Worm (Caenorhabditis elegans) whole organism, L3 larva: Measurements from ENCODE around the gene cest-35.2.

ENCODE experiments used
- ceh-16 ChIP-seq: sonication (generic microtip); optimal IDR thresholded peaks from 2 replicates; lab custom pipeline; 2017; ENCODE audit warnings: missing biosample characterization, missing genetic modification characterization
- ceh-28 ChIP-seq: fragments of 150-350 bp; optimal IDR thresholded peaks from 2 replicates; lab custom pipeline; 2014; ENCODE audit warnings: missing biosample characterization, missing genetic modification reagents, missing genetic modification characterization
- ceh-82 ChIP-seq: fragments of 150-350 bp; optimal IDR thresholded peaks from 2 replicates; lab custom pipeline; 2014; ENCODE audit warnings: missing biosample characterization, missing genetic modification characterization
- ceh-9 ChIP-seq: sonication (generic microtip); optimal IDR thresholded peaks from 2 replicates; lab custom pipeline; 2018; ENCODE audit warnings: missing biosample characterization, missing genetic modification characterization
- egl-27 ChIP-seq: sonication (generic microtip); optimal IDR thresholded peaks from 4 replicates; lab custom pipeline; 2017; ENCODE audit warnings: missing biosample characterization, missing genetic modification reagents, missing genetic modification characterization
- egl-5 ChIP-seq: fragments of 150-350 bp; optimal IDR thresholded peaks from 2 replicates; lab custom pipeline; 2017; ENCODE audit warnings: missing biosample characterization, missing genetic modification reagents, missing genetic modification characterization, inconsistent platforms
- elt-1 ChIP-seq: fragments of 150-350 bp; optimal IDR thresholded peaks from 2 replicates; lab custom pipeline; 2014; ENCODE audit warnings: missing biosample characterization, missing genetic modification characterization
- elt-2 ChIP-seq: sonication (generic microtip); optimal IDR thresholded peaks from 2 replicates; lab custom pipeline; 2016; ENCODE audit warnings: missing genetic modification reagents, mild to moderate bottlenecking, missing genetic modification characterization, missing compliant biosample characterization
- elt-3 ChIP-seq, 3 experiments: fragments of 150-350 bp in 1 of 3; sonication (generic microtip) in 2 of 3; optimal IDR thresholded peaks; 2 replicates in 2 of 3; 4 replicates in 1 of 3; lab custom pipeline; 2014 to 2017; ENCODE audit warnings: missing biosample characterization in 3 of 3, missing genetic modification characterization in 3 of 3
- eor-1 ChIP-seq, 2 experiments: fragments of 150-350 bp; optimal IDR thresholded peaks; 2 replicates each; lab custom pipeline; 2014 to 2018; ENCODE audit warnings: missing biosample characterization in 2 of 2, missing genetic modification characterization in 2 of 2
- fkh-10 ChIP-seq: sonication (generic microtip); optimal IDR thresholded peaks from 2 replicates; lab custom pipeline; 2017; ENCODE audit warnings: missing biosample characterization, missing genetic modification reagents, missing genetic modification characterization
- fkh-2 ChIP-seq: fragments of 150-350 bp; optimal IDR thresholded peaks from 2 replicates; lab custom pipeline; 2014; ENCODE audit warnings: missing biosample characterization, missing genetic modification reagents, missing genetic modification characterization
- hmg-11 ChIP-seq: sonication (generic microtip); optimal IDR thresholded peaks from 2 replicates; lab custom pipeline; 2016; ENCODE audit warnings: missing genetic modification characterization, missing compliant biosample characterization
- jun-1 ChIP-seq: fragments of 150-350 bp; optimal IDR thresholded peaks from 2 replicates; lab custom pipeline; 2014; ENCODE audit warnings: missing biosample characterization, missing genetic modification reagents, missing genetic modification characterization
- lin-15B ChIP-seq: fragments of 150-350 bp; optimal IDR thresholded peaks from 2 replicates; lab custom pipeline; 2014; ENCODE audit warnings: missing biosample characterization, missing genetic modification characterization
- lin-39 ChIP-seq: fragments of 150-350 bp; optimal IDR thresholded peaks from 2 replicates; lab custom pipeline; 2018; ENCODE audit warnings: missing biosample characterization, missing genetic modification reagents, missing genetic modification characterization
- mdl-1 ChIP-seq: fragments of 150-350 bp; optimal IDR thresholded peaks from 2 replicates; lab custom pipeline; 2014; ENCODE audit warnings: missing biosample characterization, missing genetic modification characterization
- nfya-1 ChIP-seq: sonication (generic microtip); optimal IDR thresholded peaks from 2 replicates; lab custom pipeline; 2017; ENCODE audit warnings: missing genetic modification characterization, mild to moderate bottlenecking, missing compliant biosample characterization, antibody characterized with exemption, moderate library complexity; ENCODE audit not compliant: insufficient read depth
- nhr-11 ChIP-seq: fragments of 150-350 bp; optimal IDR thresholded peaks from 2 replicates; lab custom pipeline; 2014; ENCODE audit warnings: missing biosample characterization, missing genetic modification characterization
- nhr-12 ChIP-seq: fragments of 150-350 bp; optimal IDR thresholded peaks from 2 replicates; lab custom pipeline; 2014; ENCODE audit warnings: missing biosample characterization, missing genetic modification characterization
- nhr-23 ChIP-seq: fragments of 150-350 bp; optimal IDR thresholded peaks from 2 replicates; lab custom pipeline; 2014; ENCODE audit warnings: missing biosample characterization, missing genetic modification reagents, missing genetic modification characterization
- nhr-25 ChIP-seq: sonication (generic microtip); optimal IDR thresholded peaks from 2 replicates; lab custom pipeline; 2017; ENCODE audit warnings: missing biosample characterization, missing genetic modification characterization
- nhr-67 ChIP-seq: fragments of 150-350 bp; optimal IDR thresholded peaks from 2 replicates; lab custom pipeline; 2014; ENCODE audit warnings: missing biosample characterization, missing genetic modification characterization
- pha-4 ChIP-seq: fragments of 150-350 bp; optimal IDR thresholded peaks from 2 replicates; lab custom pipeline; 2014; ENCODE audit warnings: missing biosample characterization, missing genetic modification reagents, missing genetic modification characterization
- pqm-1 ChIP-seq: fragments of 150-350 bp; optimal IDR thresholded peaks from 2 replicates; lab custom pipeline; 2017; ENCODE audit warnings: missing biosample characterization, missing genetic modification characterization, inconsistent platforms
- skn-1 ChIP-seq: fragments of 150-350 bp; optimal IDR thresholded peaks from 2 replicates; lab custom pipeline; 2014; ENCODE audit warnings: missing biosample characterization, missing genetic modification characterization
- snpc-4 ChIP-seq: fragments of 150-350 bp; optimal IDR thresholded peaks from 2 replicates; lab custom pipeline; 2014; ENCODE audit warnings: missing biosample characterization, missing genetic modification characterization
- unc-62 ChIP-seq: fragments of 150-350 bp; sonication (generic microtip); optimal IDR thresholded peaks from 4 replicates; lab custom pipeline; 2014; ENCODE audit warnings: missing biosample characterization, missing genetic modification reagents, missing genetic modification characterization
- zag-1 ChIP-seq: fragments of 150-350 bp; optimal IDR thresholded peaks from 2 replicates; lab custom pipeline; 2014; ENCODE audit warnings: missing biosample characterization, missing genetic modification characterization

cest-35.2 gene

ce11 chrV:5239903-5240302, 2.9 kb upstream of the cest-35.2 start, which contains the start of gene B0238.15:
Gene B0238.15, plus strand, starts transcription at chrV:5240203.
- TF ChIP-seq ceh-28 (tag; lab: Kevin White, UChicago) = no peak
- TF ChIP-seq ceh-9 (tag; lab: Kevin White, UChicago) = no peak
- no peak for TF ChIP-seq elt-2 (tag; lab: Kevin White, UChicago)
- TF ChIP-seq snpc-4 = no peak
- no peak for TF ChIP-seq pqm-1 (tag; lab: Kevin White, UChicago)
- no peak for TF ChIP-seq egl-5
- no peak for TF ChIP-seq ceh-82 (tag; lab: Kevin White, UChicago)
- no peak for TF ChIP-seq elt-1
- TF ChIP-seq ceh-16 (tag; lab: Kevin White, UChicago) = no peak
- no peak for TF ChIP-seq lin-15B
- TF ChIP-seq nhr-25 (tag; lab: Kevin White, UChicago) = no peak

- TF ChIP-seq elt-1 (no peak), zag-1 (tag; lab: Kevin White, UChicago) (no peak), fkh-2 (tag; lab: Kevin White, UChicago) (no peak), hmg-11 (no peak), eor-1 (tag; optimal IDR thresholded peaks at IDR 0.05; lab: Kevin White, UChicago) (no peak), jun-1 (tag; lab: Kevin White, UChicago) (no peak), nhr-67 (tag; lab: Kevin White, UChicago) (no peak), nhr-23 (tag; lab: Kevin White, UChicago) (no peak), lin-39 (no peak), unc-62 (no peak), nhr-11 (no peak), nhr-12 (tag; lab: Kevin White, UChicago) (no peak), nfya-1 (tag; lab: Kevin White, UChicago) (no peak)
Measured at ce11 chrV:5239404-5239803, 2.4 kb upstream of the cest-35.2 start, which contains the start of gene C52A10.3. Gene C52A10.3, minus strand, starts transcription at chrV:5239504.

- TF ChIP-seq fkh-10 (GFP tag; lab: Kevin White, UChicago) = no peak
- TF ChIP-seq pha-4 (tag; lab: Kevin White, UChicago) = peak; percentile 12
Measured at ce11 chrV:5233777-5234176, 3.2 kb downstream of the cest-35.2 start, which contains the start of gene cest-32. Gene cest-32, minus strand, starts transcription at chrV:5233891.

ce11 chrV:5228513-5228912, 8.5 kb downstream of the cest-35.2 start:
- peak; percentile 59 for TF ChIP-seq pha-4 (tag; lab: Kevin White, UChicago)
- no peak for TF ChIP-seq ceh-82 (tag; lab: Kevin White, UChicago)
- TF ChIP-seq, all 47 proteins: peak for 1

- TF ChIP-seq nhr-25 (tag; lab: Kevin White, UChicago) = no peak
- TF ChIP-seq skn-1 (tag; lab: Kevin White, UChicago) = no peak
- no peak for TF ChIP-seq hmg-11
- TF ChIP-seq nhr-11 = no peak
- no peak for TF ChIP-seq ceh-28 (tag; lab: Kevin White, UChicago)
- TF ChIP-seq egl-27 (tag; lab: Kevin White, UChicago) = no peak
- no peak for TF ChIP-seq jun-1 (tag; lab: Kevin White, UChicago)
- no peak for TF ChIP-seq elt-3 (tag; optimal IDR thresholded peaks at IDR 0.05; lab: Kevin White, UChicago)
- TF ChIP-seq mdl-1 (tag; lab: Kevin White, UChicago) = no peak
- TF ChIP-seq, all 47 proteins: peak for 0
Measured at ce11 chrV:5225660-5226059, 11.4 kb downstream of the cest-35.2 start.

- TF ChIP-seq elt-2 (tag; lab: Kevin White, UChicago) = peak; percentile 2
- TF ChIP-seq nhr-67 (tag; lab: Kevin White, UChicago) = no peak
Measured at ce11 chrV:5223044-5223443, 14.0 kb downstream of the cest-35.2 start, which contains the start of gene Y49G5B.1. Gene Y49G5B.1, plus strand, starts transcription at chrV:5223367.

DNA sequence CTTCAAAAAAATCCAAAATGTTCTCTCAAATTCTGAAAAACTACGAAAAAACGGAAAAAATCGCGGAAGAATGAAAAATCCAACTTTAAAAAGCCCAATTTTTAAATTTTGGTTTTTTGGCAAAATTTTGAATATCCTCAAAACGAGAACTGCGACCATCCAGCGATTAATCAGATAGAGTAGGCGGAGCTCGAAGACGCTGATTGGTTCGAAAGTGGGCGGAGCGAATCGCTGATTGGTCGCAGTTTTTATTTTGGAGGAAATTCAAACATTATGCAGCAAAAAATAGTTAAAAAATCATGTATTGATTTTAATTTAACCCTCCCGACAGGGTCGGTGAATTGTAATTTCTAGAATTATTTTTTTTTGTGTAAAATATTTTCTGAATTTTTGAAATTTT, 23.3 kb downstream of the cest-35.2 start:
- TF ChIP-seq nhr-25 (tag; lab: Kevin White, UChicago) = no peak
- peak; percentile 89 for TF ChIP-seq nfya-1 (tag; lab: Kevin White, UChicago)
